Fruit fly (Drosophila melanogaster): ENCODE data around the gene Nmnat.
A peak's percentile ranks its signal among the peaks of the same experiment; 100 is the strongest.

DNA sequence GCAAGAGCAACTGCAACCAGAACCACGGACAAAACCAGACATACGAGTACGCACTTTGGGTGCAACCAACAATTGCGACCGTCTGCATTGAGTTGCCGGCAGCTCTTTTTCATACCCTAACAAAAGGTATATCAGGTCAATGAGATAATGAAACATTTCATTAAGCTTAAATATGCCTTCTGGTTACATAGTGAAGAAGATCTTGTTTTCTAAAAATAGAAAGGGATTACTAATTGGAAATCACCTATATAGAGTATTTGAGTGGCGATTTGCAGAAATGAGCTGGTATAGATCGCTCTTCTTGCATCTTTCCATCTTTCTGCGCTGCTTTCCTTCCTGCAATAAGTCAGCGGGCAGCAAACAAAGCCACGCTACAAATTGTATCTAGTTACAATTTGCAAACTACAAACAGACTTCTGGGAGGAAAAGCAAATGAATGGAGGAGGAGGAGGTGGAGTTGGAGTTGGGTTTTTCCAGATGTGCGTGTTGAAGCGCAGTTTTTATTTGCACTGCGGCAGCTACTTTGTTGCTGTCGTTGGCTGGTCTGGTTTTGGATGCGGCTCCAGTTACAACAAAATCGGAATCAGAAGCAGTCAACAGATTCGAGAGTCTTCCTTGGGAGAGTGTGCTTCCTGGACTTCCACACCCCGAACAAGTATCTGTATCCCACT lies 29.9 kb downstream of the Nmnat start:
- TF ChIP-seq CG16779 (tag; optimal IDR thresholded peaks at IDR 0.05) (peak; percentile 72), Sox102F (GFP tag; optimal IDR thresholded peaks at IDR 0.05) (peak; percentile 75), Sox14 (GFP tag; optimal IDR thresholded peaks at IDR 0.05) (peak; percentile 94), CG6276 (GFP tag; optimal IDR thresholded peaks at IDR 0.05) (peak; percentile 89), net (GFP tag; optimal IDR thresholded peaks at IDR 0.05) (peak; percentile 81), Eip75B (GFP tag; optimal IDR thresholded peaks at IDR 0.05) (peak; percentile 76), Eip78C (GFP tag) (peak; percentile 94), CG31627 (GFP tag; optimal IDR thresholded peaks at IDR 0.05) (peak; percentile 77), Met (GFP tag; optimal IDR thresholded peaks at IDR 0.05) (peak; percentile 68), CG10669 (GFP tag; optimal IDR thresholded peaks at IDR 0.05) (peak; percentile 79), achi (GFP tag; optimal IDR thresholded peaks at IDR 0.05) (peak; percentile 91), Hr39 (GFP tag; optimal IDR thresholded peaks at IDR 0.05) (peak; percentile 74), fkh (GFP tag; optimal IDR thresholded peaks at IDR 0.05) (no peak), CG6808 (GFP tag; optimal IDR thresholded peaks at IDR 0.05) (peak; percentile 82)

Measured in whole organism, prepupa.